Worm (Caenorhabditis elegans) whole organism, L2 larva: ENCODE measurements around the gene srw-71.

Experiments used
- C34F6.9 ChIP-seq: fragments of 150-350 bp; optimal IDR thresholded peaks from 2 replicates; lab custom pipeline; 2014; ENCODE audit warnings: missing biosample characterization, missing genetic modification characterization
- F13H6.1 ChIP-seq: sonication (generic microtip); optimal IDR thresholded peaks from 2 replicates; lab custom pipeline; 2016; ENCODE audit warnings: missing genetic modification characterization, missing compliant biosample characterization
- R02D3.7 ChIP-seq: fragments of 150-350 bp; optimal IDR thresholded peaks from 2 replicates; lab custom pipeline; 2014; ENCODE audit warnings: missing biosample characterization, missing genetic modification characterization
- Y55F3AM.14 ChIP-seq: fragments of 200-800 bp; sonication (Bioruptor generic); optimal IDR thresholded peaks from 2 replicates; lab custom pipeline; 2018; ENCODE audit warnings: mild to moderate bottlenecking, missing genetic modification characterization, missing compliant biosample characterization
- ZK546.5 ChIP-seq: sonication (generic microtip); optimal IDR thresholded peaks from 2 replicates; lab custom pipeline; 2017; ENCODE audit warnings: missing biosample characterization, missing genetic modification characterization
- alr-1 ChIP-seq: fragments of 150-350 bp; optimal IDR thresholded peaks from 2 replicates; lab custom pipeline; 2014; ENCODE audit warnings: missing biosample characterization, missing genetic modification characterization
- aly-2 ChIP-seq: fragments of 150-350 bp; optimal IDR thresholded peaks from 2 replicates; lab custom pipeline; 2014; ENCODE audit warnings: missing biosample characterization, missing genetic modification characterization
- ama-1 ChIP-seq: fragments of 150-350 bp; optimal IDR thresholded peaks from 2 replicates; lab custom pipeline; 2018; ENCODE audit warnings: inconsistent platforms
- blmp-1 ChIP-seq: sonication (generic microtip); optimal IDR thresholded peaks from 2 replicates; lab custom pipeline; 2017; ENCODE audit warnings: missing genetic modification characterization, mild to moderate bottlenecking, missing compliant biosample characterization, antibody characterized with exemption, moderate library complexity; ENCODE audit not compliant: insufficient read depth
- ceh-16 ChIP-seq: fragments of 150-350 bp; optimal IDR thresholded peaks from 2 replicates; lab custom pipeline; 2014; ENCODE audit warnings: missing biosample characterization, missing genetic modification characterization
- ceh-82 ChIP-seq: fragments of 150-350 bp; optimal IDR thresholded peaks from 2 replicates; lab custom pipeline; 2014; ENCODE audit warnings: missing biosample characterization, missing genetic modification characterization
- crh-2 ChIP-seq: sonication (generic microtip); optimal IDR thresholded peaks from 2 replicates; lab custom pipeline; 2017; ENCODE audit warnings: missing biosample characterization, missing genetic modification characterization
- dmd-4 ChIP-seq: sonication (generic microtip); optimal IDR thresholded peaks from 2 replicates; lab custom pipeline; 2017; ENCODE audit warnings: missing biosample characterization, missing genetic modification characterization
- egl-27 ChIP-seq: sonication (generic microtip); optimal IDR thresholded peaks from 3 replicates; lab custom pipeline; 2017; ENCODE audit warnings: missing biosample characterization, missing genetic modification reagents, missing genetic modification characterization
- elt-1 ChIP-seq: fragments of 150-350 bp; optimal IDR thresholded peaks from 2 replicates; lab custom pipeline; 2014; ENCODE audit warnings: missing biosample characterization, missing genetic modification characterization
- elt-3 ChIP-seq: sonication (generic microtip); optimal IDR thresholded peaks from 2 replicates; lab custom pipeline; 2017; ENCODE audit warnings: missing biosample characterization, missing genetic modification characterization
- fos-1 ChIP-seq: fragments of 150-350 bp; optimal IDR thresholded peaks from 2 replicates; lab custom pipeline; 2014; ENCODE audit warnings: missing biosample characterization, missing genetic modification characterization
- gmeb-1 ChIP-seq: fragments of 150-350 bp; optimal IDR thresholded peaks from 2 replicates; lab custom pipeline; 2014; ENCODE audit warnings: missing biosample characterization, missing genetic modification characterization
- lin-11 ChIP-seq: fragments of 150-350 bp; sonication (generic microtip); optimal IDR thresholded peaks from 2 replicates; lab custom pipeline; 2014; ENCODE audit warnings: missing biosample characterization, missing genetic modification characterization, inconsistent platforms, mixed read lengths
- lin-13 ChIP-seq: fragments of 150-350 bp; optimal IDR thresholded peaks from 2 replicates; lab custom pipeline; 2014; ENCODE audit warnings: missing biosample characterization, missing genetic modification reagents, missing genetic modification characterization
- lin-39 ChIP-seq: fragments of 150-350 bp; optimal IDR thresholded peaks from 2 replicates; lab custom pipeline; 2014; ENCODE audit warnings: missing biosample characterization, missing genetic modification reagents, missing genetic modification characterization
- lsy-2 ChIP-seq, 2 experiments: fragments of 150-350 bp in 1 of 2; sonication (generic microtip) in 1 of 2; optimal IDR thresholded peaks; 2 replicates each; lab custom pipeline; 2014 to 2017; ENCODE audit warnings: missing biosample characterization in 2 of 2, missing genetic modification characterization in 2 of 2
- mab-5 ChIP-seq: fragments of 150-350 bp; optimal IDR thresholded peaks from 2 replicates; lab custom pipeline; 2014; ENCODE audit warnings: missing biosample characterization, missing genetic modification characterization
- mbf-1 ChIP-seq: sonication (generic microtip); optimal IDR thresholded peaks from 2 replicates; lab custom pipeline; 2017; ENCODE audit warnings: missing biosample characterization, missing genetic modification characterization
- mdl-1 ChIP-seq, 2 experiments: fragments of 150-350 bp in 1 of 2; sonication (generic microtip) in 1 of 2; optimal IDR thresholded peaks; 2 replicates each; lab custom pipeline; 2017; ENCODE audit warnings: missing biosample characterization in 2 of 2, missing genetic modification characterization in 2 of 2
- nhr-10 ChIP-seq: sonication (generic microtip); optimal IDR thresholded peaks from 2 replicates; lab custom pipeline; 2017; ENCODE audit warnings: missing biosample characterization, missing genetic modification characterization
- nhr-11 ChIP-seq: fragments of 150-350 bp; optimal IDR thresholded peaks from 2 replicates; lab custom pipeline; 2014; ENCODE audit warnings: missing biosample characterization, missing genetic modification characterization
- nhr-12 ChIP-seq: fragments of 150-350 bp; optimal IDR thresholded peaks from 2 replicates; lab custom pipeline; 2014; ENCODE audit warnings: missing biosample characterization, missing genetic modification characterization
- nhr-129 ChIP-seq: fragments of 150-350 bp; optimal IDR thresholded peaks from 2 replicates; lab custom pipeline; 2014; ENCODE audit warnings: missing biosample characterization, missing genetic modification characterization
- nhr-21 ChIP-seq: fragments of 150-350 bp; optimal IDR thresholded peaks from 2 replicates; lab custom pipeline; 2014; ENCODE audit warnings: missing biosample characterization, missing genetic modification characterization
- nhr-23 ChIP-seq: fragments of 150-350 bp; optimal IDR thresholded peaks from 2 replicates; lab custom pipeline; 2014; ENCODE audit warnings: missing biosample characterization, missing genetic modification reagents, missing genetic modification characterization
- nhr-25 ChIP-seq: fragments of 150-350 bp; sonication (generic microtip); optimal IDR thresholded peaks from 3 replicates; lab custom pipeline; 2014; ENCODE audit warnings: missing biosample characterization, missing genetic modification characterization
- nhr-6 ChIP-seq: fragments of 150-350 bp; optimal IDR thresholded peaks from 2 replicates; lab custom pipeline; 2014; ENCODE audit warnings: missing biosample characterization, missing genetic modification characterization
- nhr-77 ChIP-seq: fragments of 150-350 bp; optimal IDR thresholded peaks from 2 replicates; lab custom pipeline; 2014; ENCODE audit warnings: missing biosample characterization, missing genetic modification characterization
- peb-1 ChIP-seq: fragments of 150-350 bp; optimal IDR thresholded peaks from 2 replicates; lab custom pipeline; 2014; ENCODE audit warnings: missing biosample characterization, missing genetic modification characterization
- sem-4 ChIP-seq: fragments of 150-350 bp; optimal IDR thresholded peaks from 2 replicates; lab custom pipeline; 2014; ENCODE audit warnings: missing biosample characterization, missing genetic modification reagents, missing genetic modification characterization
- skn-1 ChIP-seq: sonication (generic microtip); optimal IDR thresholded peaks from 2 replicates; lab custom pipeline; 2017; ENCODE audit warnings: missing biosample characterization, missing genetic modification characterization
- sma-3 ChIP-seq: sonication (generic microtip); optimal IDR thresholded peaks from 2 replicates; lab custom pipeline; 2016; ENCODE audit warnings: missing genetic modification reagents, missing genetic modification characterization, missing compliant biosample characterization
- sma-9 ChIP-seq, 2 experiments: fragments of 150-350 bp in 1 of 2; sonication (generic microtip) in 1 of 2; optimal IDR thresholded peaks; 2 replicates each; lab custom pipeline; 2014 to 2016; ENCODE audit warnings: missing genetic modification characterization in 2 of 2, mild to moderate bottlenecking in 1 of 2, missing biosample characterization in 1 of 2, missing compliant biosample characterization in 1 of 2, missing genetic modification reagents in 1 of 2, moderate library complexity in 1 of 2
- snpc-4 ChIP-seq: fragments of 150-350 bp; optimal IDR thresholded peaks from 2 replicates; lab custom pipeline; 2014; ENCODE audit warnings: missing biosample characterization, missing genetic modification characterization
- unc-39 ChIP-seq: fragments of 150-350 bp; optimal IDR thresholded peaks from 2 replicates; lab custom pipeline; 2014; ENCODE audit warnings: missing biosample characterization, missing genetic modification characterization
- unc-55 ChIP-seq: fragments of 150-350 bp; sonication (generic microtip); optimal IDR thresholded peaks from 3 replicates; lab custom pipeline; 2014; ENCODE audit warnings: missing biosample characterization, missing genetic modification reagents, missing genetic modification characterization
- unc-62 ChIP-seq: fragments of 150-350 bp; optimal IDR thresholded peaks from 2 replicates; lab custom pipeline; 2014; ENCODE audit warnings: missing biosample characterization, missing genetic modification reagents, missing genetic modification characterization
- zag-1 ChIP-seq: fragments of 150-350 bp; optimal IDR thresholded peaks from 2 replicates; lab custom pipeline; 2014; ENCODE audit warnings: missing biosample characterization, missing genetic modification characterization
- ztf-1 ChIP-seq: fragments of 200-800 bp; sonication (Bioruptor generic); conservative IDR thresholded peaks from 2 replicates; pipeline ENCODE4 v1.3.6; 2022; ENCODE audit warnings: missing genetic modification characterization, missing compliant biosample characterization
- ztf-11 ChIP-seq: sonication (generic microtip); optimal IDR thresholded peaks from 2 replicates; lab custom pipeline; 2017; ENCODE audit warnings: missing biosample characterization, missing genetic modification characterization
- ztf-4 ChIP-seq: fragments of 150-350 bp; optimal IDR thresholded peaks from 2 replicates; lab custom pipeline; 2014; ENCODE audit warnings: missing biosample characterization, missing genetic modification characterization

srw-71 gene

DNA sequence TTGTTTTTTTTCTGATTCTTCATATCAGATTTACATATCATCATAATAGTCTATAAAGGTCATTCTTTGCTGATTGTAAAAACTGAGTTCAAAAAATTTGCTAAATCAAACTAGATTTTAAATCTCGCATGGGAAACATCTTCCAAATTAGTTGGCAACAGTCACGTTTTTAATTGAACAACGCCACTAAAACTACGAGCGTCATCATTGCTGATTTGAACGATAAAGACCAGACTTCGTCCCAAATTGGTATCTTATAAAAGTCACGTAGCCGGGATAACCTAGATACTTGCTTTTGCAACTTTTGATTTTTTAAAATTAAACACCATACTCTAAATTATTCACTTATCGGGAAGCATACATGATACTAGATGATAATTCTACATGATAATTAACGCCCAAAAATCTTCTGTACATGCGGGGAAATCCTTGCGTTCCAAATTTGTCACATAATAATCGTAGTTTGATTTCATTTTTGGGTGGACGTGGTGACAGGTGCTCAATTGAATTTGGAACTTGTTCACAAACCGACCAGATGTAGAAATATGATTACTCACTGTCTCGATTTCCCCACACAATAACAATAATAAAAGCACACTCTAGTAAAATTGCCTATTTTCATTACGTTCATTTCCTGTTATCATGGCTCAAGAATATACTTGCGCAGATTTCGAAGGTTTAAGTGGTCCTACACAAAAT is 13.7 kb downstream of the srw-71 start, which contains the start of gene srw-67:
srw-67 (plus strand) TSS at position 643 of the 699 bp plus-strand sequence.
- TF ChIP-seq R02D3.7 (tag; lab: Kevin White, UChicago) (no peak), nhr-25 (tag; lab: Kevin White, UChicago) (peak; percentile 51)

DNA sequence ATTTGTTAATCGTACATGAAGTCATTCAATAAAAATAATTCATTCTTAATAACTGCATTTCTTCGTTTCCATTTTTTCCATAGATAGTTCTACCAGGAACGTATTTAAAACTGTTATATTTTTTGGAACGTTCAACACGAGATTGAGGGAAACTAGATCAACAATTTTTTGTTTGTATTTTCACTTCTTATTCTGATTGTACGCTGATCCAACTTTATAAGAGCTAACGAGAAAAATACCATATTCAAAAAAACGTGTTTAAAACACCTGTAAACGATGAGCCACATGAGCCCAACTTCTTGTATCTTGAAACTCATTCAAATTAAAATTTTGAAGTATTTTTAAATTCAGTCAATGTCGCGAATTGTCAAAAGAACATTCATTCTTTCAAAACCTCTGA is 14.3 kb downstream of the srw-71 start:
- peak; percentile 1 for TF ChIP-seq sma-3 (GFP tag; lab: Kevin White, UChicago)
- peak; percentile 31 for TF ChIP-seq nhr-21 (tag; lab: Kevin White, UChicago)
- no peak for TF ChIP-seq sem-4 (tag; lab: Kevin White, UChicago)

DNA sequence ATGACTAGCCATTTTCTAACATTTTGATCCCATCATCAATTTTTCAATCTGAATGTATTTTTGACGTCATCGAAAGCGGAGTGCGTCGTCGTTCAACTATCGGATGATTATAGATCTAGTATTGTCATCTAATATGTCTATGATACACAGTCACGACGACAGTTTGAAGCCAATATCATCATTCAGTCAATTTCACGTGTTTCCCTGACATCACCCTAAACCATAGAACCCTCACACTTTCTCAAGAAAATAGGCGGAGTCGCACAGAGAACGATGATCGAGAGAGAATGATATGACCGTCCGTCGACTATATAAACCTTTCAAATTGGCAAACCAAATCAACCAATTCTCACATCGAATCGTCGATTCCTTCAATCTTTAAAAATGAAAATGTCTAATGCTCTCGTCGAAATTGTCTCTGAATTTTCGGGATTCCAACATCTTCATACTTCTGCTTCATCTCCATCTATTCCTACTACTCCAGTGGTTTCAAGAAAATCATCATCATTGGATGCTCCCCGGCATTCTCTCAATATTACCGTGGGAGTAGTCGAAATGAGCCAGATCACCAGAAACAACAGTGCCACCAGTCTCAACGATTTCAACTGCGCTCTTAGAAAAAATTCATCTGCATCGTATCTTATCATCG is 15.0 kb downstream of the srw-71 start, which contains the start of gene F18E3.13:
F18E3.13 (plus strand) TSS at position 385 of the 649 bp plus-strand sequence.
- TF ChIP-seq skn-1 (tag; lab: Kevin White, UChicago) (no peak), unc-55 (GFP tag; lab: Kevin White, UChicago) (no peak), nhr-6 (peak; percentile 63), C34F6.9 (tag; lab: Kevin White, UChicago) (no peak), ceh-82 (tag; lab: Kevin White, UChicago) (no peak), sma-9 (GFP tag; optimal IDR thresholded peaks at IDR 0.05; lab: Kevin White, UChicago) (peak; percentile 95), sma-9 (tag; optimal IDR thresholded peaks at IDR 0.05; lab: Kevin White, UChicago) (no peak), nhr-129 (tag; lab: Kevin White, UChicago) (peak; percentile 69), zag-1 (no peak), Y55F3AM.14 (GFP tag; lab: Kevin White, UChicago) (peak; percentile 46), peb-1 (tag; lab: Kevin White, UChicago) (no peak), gmeb-1 (tag; lab: Kevin White, UChicago) (no peak), nhr-21 (tag; lab: Kevin White, UChicago) (peak; percentile 97), mab-5 (tag; lab: Kevin White, UChicago) (no peak), elt-3 (no peak), nhr-23 (no peak), nhr-12 (tag; lab: Kevin White, UChicago) (no peak), alr-1 (no peak), mdl-1 (tag; optimal IDR thresholded peaks at IDR 0.05; lab: Kevin White, UChicago) (peak; percentile 7 to 63), aly-2 (no peak), nhr-25 (tag; lab: Kevin White, UChicago) (peak; percentile 93), crh-2 (tag; lab: Kevin White, UChicago) (no peak), egl-27 (peak; percentile 65), unc-62 (no peak), ztf-4 (no peak), F13H6.1 (peak; percentile 35), sem-4 (tag; lab: Kevin White, UChicago) (peak; percentile 48), nhr-11 (tag; lab: Kevin White, UChicago) (no peak), elt-1 (tag; lab: Kevin White, UChicago) (no peak), R02D3.7 (tag; lab: Kevin White, UChicago) (no peak), mbf-1 (tag; lab: Kevin White, UChicago) (no peak), ztf-1 (GFP tag; lab: Robert Waterston, UW) (no peak), ztf-11 (no peak), ama-1 (lab: Kevin White, UChicago) (peak; percentile 86), blmp-1 (tag; lab: Kevin White, UChicago) (peak; percentile 94), nhr-10 (tag; lab: Kevin White, UChicago) (no peak), lin-39 (tag; lab: Kevin White, UChicago) (no peak), lin-13 (GFP tag; lab: Kevin White, UChicago) (no peak), lin-11 (tag; lab: Kevin White, UChicago) (no peak), dmd-4 (tag; lab: Kevin White, UChicago) (no peak), lsy-2 (tag; optimal IDR thresholded peaks at IDR 0.05; lab: Kevin White, UChicago) (peak in 1 of 2 experiments; percentile 25), sma-3 (GFP tag; lab: Kevin White, UChicago) (peak; percentile 94), nhr-77 (tag; lab: Kevin White, UChicago) (no peak), snpc-4 (tag; lab: Kevin White, UChicago) (no peak), fos-1 (tag; lab: Kevin White, UChicago) (peak; percentile 21), ZK546.5 (tag; lab: Kevin White, UChicago) (no peak), unc-39 (tag; lab: Kevin White, UChicago) (no peak), ceh-16 (tag; lab: Kevin White, UChicago) (no peak)
- TF ChIP-seq, all 48 proteins: peak for 15
